Worm (Caenorhabditis elegans) whole organism, L3 larva: ENCODE results near the gene grl-31.
A peak's percentile ranks its signal among the peaks of the same experiment; 100 is the strongest.

Source experiments
- R02D3.7 ChIP-seq: fragments of 150-350 bp; optimal IDR thresholded peaks from 2 replicates; lab custom pipeline; 2014; ENCODE audit warnings: missing biosample characterization, missing genetic modification characterization
- ZK546.5 ChIP-seq: sonication (generic microtip); optimal IDR thresholded peaks from 2 replicates; lab custom pipeline; 2017; ENCODE audit warnings: missing biosample characterization, missing genetic modification characterization
- aly-2 ChIP-seq: fragments of 150-350 bp; optimal IDR thresholded peaks from 2 replicates; lab custom pipeline; 2014; ENCODE audit warnings: missing biosample characterization, missing genetic modification characterization
- ama-1 ChIP-seq: fragments of 150-350 bp; optimal IDR thresholded peaks from 2 replicates; lab custom pipeline; 2018
- ceh-28 ChIP-seq: fragments of 150-350 bp; optimal IDR thresholded peaks from 2 replicates; lab custom pipeline; 2014; ENCODE audit warnings: missing biosample characterization, missing genetic modification reagents, missing genetic modification characterization
- ceh-82 ChIP-seq: fragments of 150-350 bp; optimal IDR thresholded peaks from 2 replicates; lab custom pipeline; 2014; ENCODE audit warnings: missing biosample characterization, missing genetic modification characterization
- ceh-9 ChIP-seq: sonication (generic microtip); optimal IDR thresholded peaks from 2 replicates; lab custom pipeline; 2018; ENCODE audit warnings: missing biosample characterization, missing genetic modification characterization
- egl-27 ChIP-seq: sonication (generic microtip); optimal IDR thresholded peaks from 4 replicates; lab custom pipeline; 2017; ENCODE audit warnings: missing biosample characterization, missing genetic modification reagents, missing genetic modification characterization
- egl-5 ChIP-seq: fragments of 150-350 bp; optimal IDR thresholded peaks from 2 replicates; lab custom pipeline; 2017; ENCODE audit warnings: missing biosample characterization, missing genetic modification reagents, missing genetic modification characterization, inconsistent platforms
- elt-2 ChIP-seq: sonication (generic microtip); optimal IDR thresholded peaks from 2 replicates; lab custom pipeline; 2016; ENCODE audit warnings: missing genetic modification reagents, mild to moderate bottlenecking, missing genetic modification characterization, missing compliant biosample characterization
- eor-1 ChIP-seq, 2 experiments: fragments of 150-350 bp; optimal IDR thresholded peaks; 2 replicates each; lab custom pipeline; 2014 to 2018; ENCODE audit warnings: missing biosample characterization in 2 of 2, missing genetic modification characterization in 2 of 2
- hmg-11 ChIP-seq: sonication (generic microtip); optimal IDR thresholded peaks from 2 replicates; lab custom pipeline; 2016; ENCODE audit warnings: missing genetic modification characterization, missing compliant biosample characterization
- jun-1 ChIP-seq: fragments of 150-350 bp; optimal IDR thresholded peaks from 2 replicates; lab custom pipeline; 2014; ENCODE audit warnings: missing biosample characterization, missing genetic modification reagents, missing genetic modification characterization
- lin-15B ChIP-seq: fragments of 150-350 bp; optimal IDR thresholded peaks from 2 replicates; lab custom pipeline; 2014; ENCODE audit warnings: missing biosample characterization, missing genetic modification characterization
- lin-39 ChIP-seq: fragments of 150-350 bp; optimal IDR thresholded peaks from 2 replicates; lab custom pipeline; 2018; ENCODE audit warnings: missing biosample characterization, missing genetic modification reagents, missing genetic modification characterization
- lsy-12 ChIP-seq: sonication (generic microtip); optimal IDR thresholded peaks from 2 replicates; lab custom pipeline; 2016; ENCODE audit warnings: mild to moderate bottlenecking, missing genetic modification characterization, missing compliant biosample characterization
- mdl-1 ChIP-seq: fragments of 150-350 bp; optimal IDR thresholded peaks from 2 replicates; lab custom pipeline; 2014; ENCODE audit warnings: missing biosample characterization, missing genetic modification characterization
- nfya-1 ChIP-seq: sonication (generic microtip); optimal IDR thresholded peaks from 2 replicates; lab custom pipeline; 2017; ENCODE audit warnings: missing genetic modification characterization, mild to moderate bottlenecking, missing compliant biosample characterization, antibody characterized with exemption, moderate library complexity; ENCODE audit not compliant: insufficient read depth
- nhr-11 ChIP-seq: fragments of 150-350 bp; optimal IDR thresholded peaks from 2 replicates; lab custom pipeline; 2014; ENCODE audit warnings: missing biosample characterization, missing genetic modification characterization
- nhr-23 ChIP-seq: fragments of 150-350 bp; optimal IDR thresholded peaks from 2 replicates; lab custom pipeline; 2014; ENCODE audit warnings: missing biosample characterization, missing genetic modification reagents, missing genetic modification characterization
- nhr-28 ChIP-seq: fragments of 150-350 bp; optimal IDR thresholded peaks from 2 replicates; lab custom pipeline; 2014; ENCODE audit warnings: missing biosample characterization, missing genetic modification characterization
- nhr-43 ChIP-seq: sonication (generic microtip); optimal IDR thresholded peaks from 2 replicates; lab custom pipeline; 2016; ENCODE audit warnings: mild to moderate bottlenecking, missing genetic modification characterization, missing compliant biosample characterization; ENCODE audit not compliant: poor library complexity, severe bottlenecking
- nhr-67 ChIP-seq: fragments of 150-350 bp; optimal IDR thresholded peaks from 2 replicates; lab custom pipeline; 2014; ENCODE audit warnings: missing biosample characterization, missing genetic modification characterization
- pha-4 ChIP-seq: fragments of 150-350 bp; optimal IDR thresholded peaks from 2 replicates; lab custom pipeline; 2014; ENCODE audit warnings: missing biosample characterization, missing genetic modification reagents, missing genetic modification characterization
- pqm-1 ChIP-seq: fragments of 150-350 bp; optimal IDR thresholded peaks from 2 replicates; lab custom pipeline; 2017; ENCODE audit warnings: missing biosample characterization, missing genetic modification characterization, inconsistent platforms
- sea-2 ChIP-seq: fragments of 150-350 bp; sonication (generic microtip); optimal IDR thresholded peaks from 4 replicates; lab custom pipeline; 2014; ENCODE audit warnings: missing biosample characterization, missing genetic modification reagents, missing genetic modification characterization
- skn-1 ChIP-seq: fragments of 150-350 bp; optimal IDR thresholded peaks from 2 replicates; lab custom pipeline; 2014; ENCODE audit warnings: missing biosample characterization, missing genetic modification characterization
- snpc-4 ChIP-seq: fragments of 150-350 bp; optimal IDR thresholded peaks from 2 replicates; lab custom pipeline; 2014; ENCODE audit warnings: missing biosample characterization, missing genetic modification characterization
- unc-39 ChIP-seq: sonication (generic microtip); optimal IDR thresholded peaks from 4 replicates; lab custom pipeline; 2017; ENCODE audit warnings: missing biosample characterization, missing genetic modification characterization
- zag-1 ChIP-seq: fragments of 150-350 bp; optimal IDR thresholded peaks from 2 replicates; lab custom pipeline; 2014; ENCODE audit warnings: missing biosample characterization, missing genetic modification characterization
- ztf-11 ChIP-seq: fragments of 150-350 bp; optimal IDR thresholded peaks from 2 replicates; lab custom pipeline; 2014; ENCODE audit warnings: missing biosample characterization, missing genetic modification characterization
- ztf-4 ChIP-seq: fragments of 150-350 bp; optimal IDR thresholded peaks from 2 replicates; lab custom pipeline; 2014; ENCODE audit warnings: missing biosample characterization, missing genetic modification characterization

grl-31 gene

DNA sequence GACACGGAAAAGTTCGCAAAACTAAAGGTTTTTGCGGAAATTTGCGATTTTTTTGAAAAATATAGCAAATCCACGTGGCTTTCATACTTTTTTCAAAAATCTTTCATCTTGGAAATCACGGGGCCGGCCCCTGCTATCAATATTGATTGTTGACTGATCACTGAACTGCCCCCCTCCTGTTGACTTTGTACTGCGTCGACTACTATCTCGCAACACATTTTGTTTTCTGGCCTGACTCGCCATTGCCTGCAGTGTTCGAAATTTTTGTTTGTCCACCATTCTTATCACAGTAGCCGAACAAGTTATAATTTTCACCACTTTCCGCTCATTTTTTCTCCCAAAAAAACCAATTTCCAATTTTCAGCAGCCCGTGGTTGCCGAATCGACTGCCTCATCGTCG lies 23.5 kb upstream of the grl-31 start:
- no peak for TF ChIP-seq nhr-67
- TF ChIP-seq pha-4 (tag; lab: Kevin White, UChicago): peak; percentile 66
- TF ChIP-seq ceh-9 (tag; lab: Kevin White, UChicago): no peak
- no peak for TF ChIP-seq nhr-28 (tag; lab: Kevin White, UChicago)
- TF ChIP-seq nhr-11 (tag; lab: Kevin White, UChicago): no peak
- TF ChIP-seq, all 47 proteins: peak for 1

DNA sequence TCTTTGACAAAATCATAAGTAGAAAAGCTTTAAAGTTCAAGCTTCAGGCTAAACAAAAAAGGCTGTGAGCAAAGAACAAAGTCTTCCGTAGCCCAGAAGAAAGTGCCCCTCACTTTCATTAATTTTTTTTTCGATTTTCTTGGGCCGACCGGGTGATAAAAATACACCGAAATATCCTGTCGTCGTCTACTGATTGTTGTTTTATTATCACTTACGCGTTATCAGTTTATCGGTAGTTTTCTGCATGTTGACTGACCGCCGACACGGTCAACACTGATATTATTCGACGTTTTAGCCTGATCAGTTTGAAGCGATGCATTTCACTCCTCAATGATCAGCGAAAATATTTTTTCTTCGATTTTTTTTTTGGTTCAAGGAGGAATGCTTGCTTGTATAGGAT lies 22.8 kb upstream of the grl-31 start:
- TF ChIP-seq zag-1 (tag; lab: Kevin White, UChicago): no peak
- TF ChIP-seq pha-4 (tag; lab: Kevin White, UChicago): peak; percentile 2
- TF ChIP-seq nhr-11 (tag; lab: Kevin White, UChicago): no peak
- peak; percentile 60 for TF ChIP-seq pqm-1 (tag; lab: Kevin White, UChicago)
- TF ChIP-seq nhr-23 (tag; lab: Kevin White, UChicago): no peak
- TF ChIP-seq elt-2 (tag; lab: Kevin White, UChicago): peak; percentile 76

DNA sequence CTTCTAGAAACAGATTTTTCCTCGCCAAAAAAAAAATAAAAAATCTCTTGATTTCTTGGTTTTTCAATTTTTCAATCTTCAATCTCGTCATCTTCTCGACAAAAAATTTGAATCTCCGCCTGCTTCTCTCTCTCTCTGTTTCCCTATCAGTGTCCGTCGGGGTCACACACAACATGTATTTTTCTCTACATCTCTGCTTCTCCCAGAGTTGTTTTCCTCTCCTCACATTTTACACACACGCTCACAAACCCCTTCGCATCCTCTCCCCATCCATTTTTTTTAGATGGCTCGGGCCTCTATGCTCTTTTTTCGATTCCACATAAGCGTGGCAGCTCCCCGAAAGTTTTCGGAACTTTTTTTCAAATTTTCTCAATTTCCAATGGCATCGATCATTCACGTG lies 22.2 kb upstream of the grl-31 start:
- TF ChIP-seq skn-1: no peak
- TF ChIP-seq lin-15B (tag; lab: Kevin White, UChicago): peak; percentile 97
- TF ChIP-seq nfya-1 (tag; lab: Kevin White, UChicago): peak; percentile 60
- peak; percentile 13 for TF ChIP-seq snpc-4 (tag; lab: Kevin White, UChicago)
- peak; percentile 37 for TF ChIP-seq elt-2 (tag; lab: Kevin White, UChicago)
- TF ChIP-seq pha-4 (tag; lab: Kevin White, UChicago): peak; percentile 63
- TF ChIP-seq mdl-1: peak; percentile 25
- TF ChIP-seq nhr-43 (tag; lab: Kevin White, UChicago): peak; percentile 26
- TF ChIP-seq aly-2 (tag; lab: Kevin White, UChicago): no peak
- TF ChIP-seq nhr-23 (tag; lab: Kevin White, UChicago): peak; percentile 50
- peak; percentile 45 for TF ChIP-seq ama-1 (lab: Kevin White, UChicago)
- no peak for TF ChIP-seq lsy-12 (tag; lab: Kevin White, UChicago)
- peak; percentile 36 for TF ChIP-seq lin-39 (tag; lab: Kevin White, UChicago)
- no peak for TF ChIP-seq unc-39
- peak; percentile 74 for TF ChIP-seq hmg-11 (tag; lab: Kevin White, UChicago)

- no peak for TF ChIP-seq zag-1 (tag; lab: Kevin White, UChicago)
- no peak for TF ChIP-seq elt-2 (tag; lab: Kevin White, UChicago)
- TF ChIP-seq sea-2 (GFP tag; lab: Kevin White, UChicago): no peak
- TF ChIP-seq lsy-12 (tag; lab: Kevin White, UChicago): no peak
- no peak for TF ChIP-seq lin-39 (tag; lab: Kevin White, UChicago)
- TF ChIP-seq jun-1: no peak
- no peak for TF ChIP-seq ceh-28 (tag; lab: Kevin White, UChicago)
- no peak for TF ChIP-seq ztf-4 (tag; lab: Kevin White, UChicago)
- no peak for TF ChIP-seq nhr-67
- no peak for TF ChIP-seq nhr-11 (tag; lab: Kevin White, UChicago)
These were observed 21.7 kb upstream of the grl-31 start for ce11 chrV:3579248-3579647.

- TF ChIP-seq jun-1 (no peak), eor-1 (tag; optimal IDR thresholded peaks at IDR 0.05; lab: Kevin White, UChicago) (no peak), elt-2 (tag; lab: Kevin White, UChicago) (no peak), R02D3.7 (no peak), aly-2 (tag; lab: Kevin White, UChicago) (no peak), egl-5 (tag; lab: Kevin White, UChicago) (no peak), ceh-28 (tag; lab: Kevin White, UChicago) (no peak), ZK546.5 (tag; lab: Kevin White, UChicago) (no peak), mdl-1 (no peak), nhr-11 (tag; lab: Kevin White, UChicago) (no peak), ztf-11 (tag; lab: Kevin White, UChicago) (no peak), egl-27 (tag; lab: Kevin White, UChicago) (no peak), ceh-82 (no peak), ztf-4 (tag; lab: Kevin White, UChicago) (no peak)
These were observed 21.2 kb upstream of the grl-31 start, which contains the start of gene pygl-1 for ce11 chrV:3578813-3579212. TSS of gene pygl-1 (plus strand) at chrV:3579023.
